Fruit fly (Drosophila melanogaster) whole organism, embryonic: ENCODE results near the gene CG13029.

Experiments used
- ATbp ChIP-seq: fragments of 200-800 bp; sonication (Bioruptor generic); optimal IDR thresholded peaks from 2 replicates; lab custom pipeline; 2017; ENCODE audit warnings: missing biosample characterization, mild to moderate bottlenecking, missing genetic modification characterization, missing genetic modification reagents
- BtbVII ChIP-seq: fragments of 200-800 bp; sonication (Bioruptor generic); optimal IDR thresholded peaks from 3 replicates; lab custom pipeline; 2017; ENCODE audit warnings: missing biosample characterization, mild to moderate bottlenecking, missing genetic modification characterization
- CG10274 ChIP-seq: fragments of 200-800 bp; sonication (Bioruptor generic); optimal IDR thresholded peaks from 3 replicates; lab custom pipeline; 2017; ENCODE audit warnings: missing biosample characterization, mild to moderate bottlenecking, missing genetic modification characterization
- CG10462 ChIP-seq: fragments of 200-800 bp; sonication (Bioruptor generic); optimal IDR thresholded peaks from 2 replicates; lab custom pipeline; 2016; ENCODE audit warnings: missing biosample characterization, missing genetic modification characterization
- CG10565 ChIP-seq: fragments of 200-800 bp; sonication (Bioruptor generic); optimal IDR thresholded peaks from 3 replicates; lab custom pipeline; 2016; ENCODE audit warnings: missing biosample characterization, mild to moderate bottlenecking, missing genetic modification characterization
- CG10979 ChIP-seq: fragments of 200-800 bp; sonication (Bioruptor generic); optimal IDR thresholded peaks from 2 replicates; lab custom pipeline; 2018; ENCODE audit warnings: missing biosample characterization, mild to moderate bottlenecking, missing genetic modification characterization, moderate library complexity
- CG13296 ChIP-seq: fragments of 200-800 bp; sonication (Bioruptor generic); optimal IDR thresholded peaks from 3 replicates; lab custom pipeline; 2018; ENCODE audit warnings: missing biosample characterization, mild to moderate bottlenecking, missing genetic modification characterization
- CG15696 ChIP-seq: fragments of 200-800 bp; sonication (Bioruptor generic); optimal IDR thresholded peaks from 2 replicates; lab custom pipeline; 2019; ENCODE audit warnings: missing biosample characterization, mild to moderate bottlenecking, missing genetic modification characterization, moderate library complexity
- CG1647 ChIP-seq: fragments of 200-800 bp; sonication (Bioruptor generic); optimal IDR thresholded peaks from 3 replicates; lab custom pipeline; 2016; ENCODE audit warnings: missing biosample characterization, missing genetic modification characterization
- CG1832 ChIP-seq: fragments of 200-800 bp; sonication (Bioruptor generic); optimal IDR thresholded peaks from 2 replicates; lab custom pipeline; 2017; ENCODE audit warnings: missing biosample characterization, mild to moderate bottlenecking, missing genetic modification characterization, inconsistent platforms
- CG2116 ChIP-seq: fragments of 200-800 bp; sonication (Bioruptor generic); optimal IDR thresholded peaks from 3 replicates; lab custom pipeline; 2018; ENCODE audit warnings: missing biosample characterization, mild to moderate bottlenecking, missing genetic modification characterization
- CG3065 ChIP-seq: fragments of 200-800 bp; sonication (Bioruptor generic); optimal IDR thresholded peaks from 2 replicates; lab custom pipeline; 2016; ENCODE audit warnings: missing biosample characterization, missing genetic modification characterization
- CG33557 ChIP-seq: fragments of 200-800 bp; sonication (Bioruptor generic); optimal IDR thresholded peaks from 2 replicates; lab custom pipeline; 2019; ENCODE audit warnings: missing biosample characterization, mild to moderate bottlenecking, missing genetic modification characterization, moderate library complexity
- CG3838 ChIP-seq: fragments of 200-800 bp; sonication (Bioruptor generic); optimal IDR thresholded peaks from 3 replicates; lab custom pipeline; 2016; ENCODE audit warnings: missing biosample characterization, missing genetic modification characterization
- CG42726 ChIP-seq: fragments of 200-800 bp; sonication (Bioruptor generic); IDR thresholded peaks from 2 replicates; pipeline ENCODE4 v1.3.6; 2022; ENCODE audit warnings: missing biosample characterization, missing genetic modification characterization; ENCODE audit not compliant: partially characterized antibody
- CG4730 ChIP-seq: fragments of 200-800 bp; sonication (Bioruptor generic); IDR thresholded peaks from 2 replicates; pipeline ENCODE4 v1.3.6; 2022; ENCODE audit warnings: missing biosample characterization, missing genetic modification characterization
- CG6175 ChIP-seq: fragments of 200-800 bp; sonication (Bioruptor generic); IDR thresholded peaks from 3 replicates; pipeline ENCODE4 v1.3.6; 2022; ENCODE audit warnings: missing biosample characterization, missing genetic modification characterization
- CG7271 ChIP-seq: fragments of 200-800 bp; sonication (Bioruptor generic); optimal IDR thresholded peaks from 2 replicates; lab custom pipeline; 2018; ENCODE audit warnings: missing biosample characterization, mild to moderate bottlenecking, missing genetic modification characterization, moderate library complexity
- CG7928 ChIP-seq: fragments of 200-800 bp; sonication (Bioruptor generic); optimal IDR thresholded peaks from 2 replicates; lab custom pipeline; 2017; ENCODE audit warnings: missing biosample characterization, mild to moderate bottlenecking, missing genetic modification characterization
- CG8089 ChIP-seq: fragments of 200-800 bp; sonication (Bioruptor generic); optimal IDR thresholded peaks from 3 replicates; lab custom pipeline; 2016; ENCODE audit warnings: missing biosample characterization, missing genetic modification characterization
- CG9797 ChIP-seq: fragments of 200-800 bp; sonication (Bioruptor generic); optimal IDR thresholded peaks from 3 replicates; lab custom pipeline; 2018; ENCODE audit warnings: missing biosample characterization, mild to moderate bottlenecking, missing genetic modification characterization
- CrebB ChIP-seq: fragments of 200-800 bp; sonication (Bioruptor generic); optimal IDR thresholded peaks from 3 replicates; lab custom pipeline; 2018; ENCODE audit warnings: missing biosample characterization, mild to moderate bottlenecking, missing genetic modification characterization
- D19A ChIP-seq: fragments of 200-800 bp; optimal IDR thresholded peaks from 3 replicates; lab custom pipeline; 2019; ENCODE audit warnings: missing biosample characterization, mild to moderate bottlenecking, missing genetic modification characterization, moderate library complexity
- Dad ChIP-seq: fragments of 200-800 bp; sonication (Bioruptor generic); optimal IDR thresholded peaks from 3 replicates; lab custom pipeline; 2016; ENCODE audit warnings: missing biosample characterization, missing genetic modification characterization
- Doc3 ChIP-seq: fragments of 200-800 bp; sonication (Bioruptor generic); IDR thresholded peaks from 3 replicates; pipeline ENCODE4 v1.3.6; 2022; ENCODE audit warnings: missing biosample characterization, missing genetic modification characterization; ENCODE audit not compliant: partially characterized antibody
- E2f2 ChIP-seq: fragments of 200-800 bp; sonication (Bioruptor generic); IDR thresholded peaks from 2 replicates; pipeline ENCODE4 v1.3.6; 2022; ENCODE audit warnings: missing biosample characterization, missing genetic modification characterization
- Eip74EF ChIP-seq, 2 experiments: fragments of 200-800 bp in 1 of 2; fragments of >200 bp in 1 of 2; sonication (Bioruptor generic) in 1 of 2; optimal IDR thresholded peaks; 2 replicates each; lab custom pipeline; 2017 to 2019; ENCODE audit warnings: missing biosample characterization in 2 of 2, missing genetic modification characterization in 2 of 2, mild to moderate bottlenecking in 1 of 2, moderate library complexity in 1 of 2
- Gsc ChIP-seq: fragments of 200-800 bp; sonication (Bioruptor generic); IDR thresholded peaks from 2 replicates; pipeline ENCODE4 v1.3.6; 2022; ENCODE audit warnings: missing biosample characterization, missing genetic modification characterization
- HLH3B ChIP-seq: fragments of 200-800 bp; sonication (Bioruptor generic); IDR thresholded peaks from 2 replicates; pipeline ENCODE4 v1.3.6; 2022; ENCODE audit warnings: missing biosample characterization, missing genetic modification characterization
- Neu2 ChIP-seq: fragments of 200-800 bp; sonication (Bioruptor generic); optimal IDR thresholded peaks from 3 replicates; lab custom pipeline; 2016; ENCODE audit warnings: missing biosample characterization, missing genetic modification characterization, borderline replicate concordance
- NfI ChIP-seq: fragments of 200-800 bp; sonication (Bioruptor generic); optimal IDR thresholded peaks from 3 replicates; lab custom pipeline; 2018; ENCODE audit warnings: missing biosample characterization, mild to moderate bottlenecking, missing genetic modification characterization, moderate library complexity
- Oli ChIP-seq: fragments of 200-800 bp; sonication (Bioruptor generic); optimal IDR thresholded peaks from 2 replicates; lab custom pipeline; 2018; ENCODE audit warnings: missing biosample characterization, mild to moderate bottlenecking, missing genetic modification characterization, moderate library complexity
- Side ChIP-seq: fragments of 200-800 bp; sonication (Bioruptor generic); optimal IDR thresholded peaks from 2 replicates; lab custom pipeline; 2016; ENCODE audit warnings: missing biosample characterization, missing genetic modification characterization
- TFAM ChIP-seq: fragments of 200-800 bp; sonication (Bioruptor generic); optimal IDR thresholded peaks from 2 replicates; lab custom pipeline; 2017; ENCODE audit warnings: missing biosample characterization, missing genetic modification characterization, inconsistent platforms
- Trl ChIP-seq, 3 experiments: fragments of >200 bp in 2 of 3; fragments of 200-800 bp in 1 of 3; sonication (Bioruptor generic) in 1 of 3; optimal IDR thresholded peaks; 2 replicates in 1 of 3; 3 replicates in 2 of 3; lab custom pipeline; 2016 to 2017; ENCODE audit warnings: missing biosample characterization in 1 of 3, missing genetic modification characterization in 1 of 3
- ab ChIP-seq: fragments of 200-800 bp; sonication (Bioruptor generic); optimal IDR thresholded peaks from 2 replicates; lab custom pipeline; 2016; ENCODE audit warnings: missing biosample characterization, missing genetic modification characterization
- ash1 ChIP-seq: fragments of 200-800 bp; sonication (Bioruptor generic); optimal IDR thresholded peaks from 2 replicates; lab custom pipeline; 2018; ENCODE audit warnings: missing biosample characterization, mild to moderate bottlenecking, missing genetic modification characterization
- dm ChIP-seq: fragments of 200-800 bp; sonication (Bioruptor generic); optimal IDR thresholded peaks from 3 replicates; lab custom pipeline; 2016; ENCODE audit warnings: missing biosample characterization, missing genetic modification characterization
- eve ChIP-seq, 2 experiments: fragments of >200 bp; optimal IDR thresholded peaks; 2 replicates each; lab custom pipeline; 2017; ENCODE audit warnings: missing biosample characterization in 2 of 2, missing genetic modification characterization in 2 of 2
- gsb-n ChIP-seq: fragments of 200-800 bp; sonication (Bioruptor generic); optimal IDR thresholded peaks from 3 replicates; lab custom pipeline; 2018; ENCODE audit warnings: missing biosample characterization, mild to moderate bottlenecking, missing genetic modification characterization
- hb ChIP-seq: fragments of 200-800 bp; sonication (Bioruptor generic); IDR thresholded peaks from 3 replicates; pipeline ENCODE4 v1.3.6; 2022; ENCODE audit warnings: missing biosample characterization, missing genetic modification characterization; ENCODE audit not compliant: partially characterized antibody
- knrl ChIP-seq: fragments of 200-800 bp; sonication (Bioruptor generic); IDR thresholded peaks from 3 replicates; pipeline ENCODE4 v1.3.6; 2022; ENCODE audit warnings: missing biosample characterization, missing genetic modification characterization; ENCODE audit not compliant: partially characterized antibody
- luna ChIP-seq: fragments of 200-800 bp; sonication (Bioruptor generic); optimal IDR thresholded peaks from 2 replicates; lab custom pipeline; 2016; ENCODE audit warnings: missing biosample characterization, missing genetic modification characterization
- nerfin-2 ChIP-seq: fragments of 200-800 bp; sonication (Bioruptor generic); IDR thresholded peaks from 2 replicates; pipeline ENCODE4 v1.3.6; 2022; ENCODE audit warnings: missing biosample characterization, missing genetic modification characterization; ENCODE audit not compliant: partially characterized antibody
- row ChIP-seq: fragments of 200-800 bp; sonication (Bioruptor generic); IDR thresholded peaks from 3 replicates; pipeline ENCODE4 v1.3.6; 2022; ENCODE audit warnings: missing biosample characterization, missing genetic modification characterization
- shn ChIP-seq: fragments of 200-800 bp; sonication (Bioruptor generic); optimal IDR thresholded peaks from 3 replicates; lab custom pipeline; 2016; ENCODE audit warnings: missing biosample characterization, missing genetic modification characterization
- slp2 ChIP-seq: fragments of 200-800 bp; sonication (Bioruptor generic); optimal IDR thresholded peaks from 2 replicates; lab custom pipeline; 2016; ENCODE audit warnings: missing biosample characterization, missing genetic modification characterization
- sna ChIP-seq: fragments of 200-800 bp; sonication (Bioruptor generic); IDR thresholded peaks from 2 replicates; pipeline ENCODE4 v1.3.6; 2022; ENCODE audit warnings: missing biosample characterization, missing genetic modification characterization; ENCODE audit not compliant: partially characterized antibody
- tgo ChIP-seq: fragments of 200-800 bp; sonication (Bioruptor generic); IDR thresholded peaks from 3 replicates; pipeline ENCODE4 v1.3.6; 2022; ENCODE audit warnings: missing biosample characterization, missing genetic modification characterization
- zf30C ChIP-seq: fragments of 200-800 bp; sonication (Bioruptor generic); optimal IDR thresholded peaks from 3 replicates; lab custom pipeline; 2018; ENCODE audit warnings: missing biosample characterization, mild to moderate bottlenecking, missing genetic modification characterization

The CG13029 gene

dm6 chr3L:16842087-16842567 is 18.3 kb upstream of the CG13029 start, which contains the start of gene TSG101 (continued):
- no peak for TF ChIP-seq ash1
- no peak for TF ChIP-seq CG7928 (GFP tag; lab: Kevin White, UChicago)
- TF ChIP-seq eve (GFP tag; optimal IDR thresholded peaks at IDR 0.05; lab: Kevin White, UChicago), result no peak
- no peak for TF ChIP-seq CG10274 (GFP tag; lab: Kevin White, UChicago)
- peak; percentile 44 for TF ChIP-seq row
- TF ChIP-seq Side (GFP tag; lab: Kevin White, UChicago), result no peak
- no peak for TF ChIP-seq Neu2 (GFP tag; lab: Kevin White, UChicago)
- no peak for TF ChIP-seq luna (GFP tag; lab: Kevin White, UChicago)
- TF ChIP-seq CG6175, result no peak
- no peak for TF ChIP-seq tgo (GFP tag; lab: Robert Waterston, UW)
- no peak for TF ChIP-seq CG4730 (GFP tag; lab: Robert Waterston, UW)
- no peak for TF ChIP-seq CG15696 (tag; lab: Kevin White, UChicago)
- no peak for TF ChIP-seq CG10565 (GFP tag; lab: Kevin White, UChicago)
- TF ChIP-seq CG7271 (tag; lab: Kevin White, UChicago), result no peak
- TF ChIP-seq CG13296, result no peak
- TF ChIP-seq HLH3B, result no peak
- no peak for TF ChIP-seq ATbp (GFP tag; lab: Kevin White, UChicago)
- TF ChIP-seq hb (GFP tag; lab: Robert Waterston, UW), result no peak
- no peak for TF ChIP-seq Gsc (GFP tag; lab: Robert Waterston, UW)
- TF ChIP-seq CrebB (tag; lab: Kevin White, UChicago), result no peak
- no peak for TF ChIP-seq zf30C
- TF ChIP-seq sna (GFP tag; lab: Robert Waterston, UW), result no peak
- no peak for TF ChIP-seq Eip74EF (GFP tag; optimal IDR thresholded peaks at IDR 0.05; lab: Kevin White, UChicago)
- no peak for TF ChIP-seq Trl (optimal IDR thresholded peaks at IDR 0.05; lab: Kevin White, UChicago)
- no peak for TF ChIP-seq Trl (GFP tag; optimal IDR thresholded peaks at IDR 0.05; lab: Kevin White, UChicago)
- peak; percentile 85 for TF ChIP-seq CG2116
- TF ChIP-seq CG9797 (GFP tag; lab: Kevin White, UChicago), result peak; percentile 79
- no peak for TF ChIP-seq CG10462 (GFP tag; lab: Kevin White, UChicago)
- no peak for TF ChIP-seq CG10979 (tag; lab: Kevin White, UChicago)
- no peak for TF ChIP-seq Doc3 (GFP tag; lab: Robert Waterston, UW)
- no peak for TF ChIP-seq CG1832 (GFP tag; lab: Kevin White, UChicago)
- no peak for TF ChIP-seq CG1647 (GFP tag; lab: Kevin White, UChicago)
- peak; percentile 22; the same call in 1 of the 2 replicates for TF ChIP-seq E2f2 (GFP tag; lab: Robert Waterston, UW)
- TF ChIP-seq slp2, result no peak
- peak; percentile 66 for TF ChIP-seq knrl (GFP tag; lab: Robert Waterston, UW)
- TF ChIP-seq CG42726 (GFP tag; lab: Robert Waterston, UW), result no peak
- no peak for TF ChIP-seq gsb-n (tag; lab: Kevin White, UChicago)
- no peak for TF ChIP-seq nerfin-2 (GFP tag; lab: Robert Waterston, UW)
- TF ChIP-seq ab (GFP tag; lab: Kevin White, UChicago), result no peak
- no peak for TF ChIP-seq shn (GFP tag; lab: Kevin White, UChicago)
- no peak for TF ChIP-seq CG8089 (GFP tag; lab: Kevin White, UChicago)
- no peak for TF ChIP-seq CG33557 (GFP tag; lab: Kevin White, UChicago)
- TF ChIP-seq TFAM (GFP tag; lab: Kevin White, UChicago), result no peak
- TF ChIP-seq Oli (tag; lab: Kevin White, UChicago), result no peak
- peak; percentile 18 for TF ChIP-seq D19A (tag; lab: Kevin White, UChicago)
- TF ChIP-seq NfI (GFP tag; lab: Kevin White, UChicago), result no peak
- TF ChIP-seq CG3065 (GFP tag; lab: Kevin White, UChicago), result no peak
- TF ChIP-seq dm (GFP tag; lab: Kevin White, UChicago), result no peak
- TF ChIP-seq BtbVII, result no peak
- no peak for TF ChIP-seq Dad (GFP tag; lab: Kevin White, UChicago)
- no peak for TF ChIP-seq CG3838 (GFP tag; lab: Kevin White, UChicago)
